Worm (Caenorhabditis elegans) whole organism, late embryonic: ENCODE data around the gene egl-17.
"Not testable (repeated sequence)": the region's sequence is repeated elsewhere in the genome, so short reads cannot be mapped to it uniquely, and the experiment has no call there.

Experiments
- C08G9.2 ChIP-seq: sonication (generic microtip); optimal IDR thresholded peaks from 2 replicates; lab custom pipeline; 2016; ENCODE audit warnings: mild to moderate bottlenecking, missing genetic modification characterization, moderate library complexity, missing compliant biosample characterization
- C38D4.7 ChIP-seq: fragments of 200-800 bp; sonication (Bioruptor generic); optimal IDR thresholded peaks from 2 replicates; lab custom pipeline; 2018; ENCODE audit warnings: mild to moderate bottlenecking, missing genetic modification characterization, moderate library complexity, missing compliant biosample characterization
- K02D7.2 ChIP-seq: sonication (generic microtip); optimal IDR thresholded peaks from 2 replicates; lab custom pipeline; 2017; ENCODE audit warnings: mild to moderate bottlenecking, missing genetic modification characterization, missing compliant biosample characterization
- K09A11.1 ChIP-seq: sonication (generic microtip); optimal IDR thresholded peaks from 2 replicates; lab custom pipeline; 2017; ENCODE audit warnings: antibody characterized with exemption, mild to moderate bottlenecking, missing genetic modification characterization, missing compliant biosample characterization; ENCODE audit not compliant: insufficient read depth
- T23F11.4 ChIP-seq: fragments of 200-800 bp; sonication (Bioruptor generic); optimal IDR thresholded peaks from 2 replicates; lab custom pipeline; 2018; ENCODE audit warnings: mild to moderate bottlenecking, missing genetic modification characterization, missing compliant biosample characterization
- Y22D7AL.16 ChIP-seq: sonication (generic microtip); optimal IDR thresholded peaks from 2 replicates; lab custom pipeline; 2016; ENCODE audit warnings: missing genetic modification characterization, missing compliant biosample characterization
- ama-1 ChIP-seq: fragments of 150-350 bp; optimal IDR thresholded peaks from 2 replicates; lab custom pipeline; 2014
- ceh-14 ChIP-seq: sonication (generic microtip); optimal IDR thresholded peaks from 2 replicates; lab custom pipeline; 2016; ENCODE audit warnings: missing genotype, missing genetic modification characterization, missing compliant biosample characterization
- ceh-2 ChIP-seq: sonication (generic microtip); optimal IDR thresholded peaks from 2 replicates; lab custom pipeline; 2016; ENCODE audit warnings: missing genotype, missing genetic modification characterization, missing compliant biosample characterization
- ceh-22 ChIP-seq: sonication (generic microtip); optimal IDR thresholded peaks from 2 replicates; lab custom pipeline; 2017; ENCODE audit warnings: missing biosample characterization, missing genetic modification characterization
- ceh-24 ChIP-seq: sonication (generic microtip); optimal IDR thresholded peaks from 2 replicates; lab custom pipeline; 2016; ENCODE audit warnings: mild to moderate bottlenecking, missing genetic modification characterization, missing compliant biosample characterization
- ceh-30 ChIP-seq: fragments of 150-350 bp; optimal IDR thresholded peaks from 2 replicates; lab custom pipeline; 2014; ENCODE audit warnings: missing biosample characterization, missing genetic modification characterization
- ceh-45 ChIP-seq: fragments of 200-800 bp; sonication (Bioruptor generic); IDR thresholded peaks from 2 replicates; pipeline ENCODE4 v1.3.6; 2022; ENCODE audit warnings: missing genetic modification reagents, missing genetic modification characterization, missing compliant biosample characterization
- ceh-48 ChIP-seq: sonication (generic microtip); optimal IDR thresholded peaks from 2 replicates; lab custom pipeline; 2016; ENCODE audit warnings: missing genetic modification characterization, inconsistent platforms, missing compliant biosample characterization
- ceh-6 ChIP-seq: fragments of 200-800 bp; sonication (Bioruptor generic); optimal IDR thresholded peaks from 2 replicates; lab custom pipeline; 2018; ENCODE audit warnings: mild to moderate bottlenecking, missing genetic modification characterization, missing compliant biosample characterization
- dmd-4 ChIP-seq: sonication (generic microtip); optimal IDR thresholded peaks from 2 replicates; lab custom pipeline; 2016; ENCODE audit warnings: borderline replicate concordance, missing genetic modification characterization, missing compliant biosample characterization
- elt-2 ChIP-seq: sonication (generic microtip); optimal IDR thresholded peaks from 2 replicates; lab custom pipeline; 2016; ENCODE audit warnings: missing genetic modification reagents, missing genetic modification characterization, missing compliant biosample characterization
- fax-1 ChIP-seq: sonication (generic microtip); optimal IDR thresholded peaks from 2 replicates; lab custom pipeline; 2016; ENCODE audit warnings: missing genotype, missing genetic modification characterization, missing compliant biosample characterization
- fkh-10 ChIP-seq: fragments of 150-350 bp; optimal IDR thresholded peaks from 2 replicates; lab custom pipeline; 2014; ENCODE audit warnings: missing biosample characterization, missing genetic modification reagents, missing genetic modification characterization
- gmeb-2 ChIP-seq: sonication (generic microtip); optimal IDR thresholded peaks from 2 replicates; lab custom pipeline; 2016; ENCODE audit warnings: missing genetic modification characterization, inconsistent platforms, missing compliant biosample characterization
- hlh-13 ChIP-seq: fragments of 200-800 bp; sonication (Bioruptor generic); optimal IDR thresholded peaks from 2 replicates; lab custom pipeline; 2018; ENCODE audit warnings: mild to moderate bottlenecking, missing genetic modification characterization, missing compliant biosample characterization
- hlh-30 ChIP-seq: sonication (generic microtip); optimal IDR thresholded peaks from 2 replicates; lab custom pipeline; 2017; ENCODE audit warnings: antibody characterized with exemption, missing genetic modification characterization, missing compliant biosample characterization; ENCODE audit not compliant: insufficient read depth
- hlh-6 ChIP-seq: sonication (generic microtip); optimal IDR thresholded peaks from 2 replicates; lab custom pipeline; 2016; ENCODE audit warnings: missing genotype, missing genetic modification characterization, missing compliant biosample characterization
- hlh-8 ChIP-seq: sonication (generic microtip); optimal IDR thresholded peaks from 2 replicates; lab custom pipeline; 2016; ENCODE audit warnings: missing genotype, missing genetic modification characterization, missing compliant biosample characterization
- madf-2 ChIP-seq: sonication (generic microtip); optimal IDR thresholded peaks from 2 replicates; lab custom pipeline; 2017; ENCODE audit warnings: missing genetic modification characterization, missing compliant biosample characterization
- mec-3 ChIP-seq: sonication (generic microtip); optimal IDR thresholded peaks from 2 replicates; lab custom pipeline; 2016; ENCODE audit warnings: borderline replicate concordance, missing genetic modification characterization, missing compliant biosample characterization
- nhr-11 ChIP-seq: fragments of 150-350 bp; optimal IDR thresholded peaks from 2 replicates; lab custom pipeline; 2014; ENCODE audit warnings: missing biosample characterization, missing genetic modification characterization
- odd-2 ChIP-seq: sonication (generic microtip); optimal IDR thresholded peaks from 2 replicates; lab custom pipeline; 2017; ENCODE audit warnings: antibody characterized with exemption, mild to moderate bottlenecking, missing genetic modification characterization, missing compliant biosample characterization
- pat-9 ChIP-seq: fragments of 200-800 bp; sonication (Bioruptor generic); optimal IDR thresholded peaks from 2 replicates; lab custom pipeline; 2018; ENCODE audit warnings: mild to moderate bottlenecking, missing genetic modification characterization, moderate library complexity, missing compliant biosample characterization
- pha-2 ChIP-seq: sonication (generic microtip); optimal IDR thresholded peaks from 2 replicates; lab custom pipeline; 2017; ENCODE audit warnings: mild to moderate bottlenecking, missing genetic modification characterization, missing compliant biosample characterization
- pha-4 ChIP-seq: fragments of 150-350 bp; optimal IDR thresholded peaks from 2 replicates; lab custom pipeline; 2018; ENCODE audit warnings: missing biosample characterization, missing genetic modification reagents, missing genetic modification characterization
- pqm-1 ChIP-seq: sonication (generic microtip); optimal IDR thresholded peaks from 2 replicates; lab custom pipeline; 2016; ENCODE audit warnings: missing genetic modification characterization, missing compliant biosample characterization
- pros-1 ChIP-seq: fragments of 150-350 bp; optimal IDR thresholded peaks from 2 replicates; lab custom pipeline; 2014; ENCODE audit warnings: missing biosample characterization, missing genetic modification reagents, missing genetic modification characterization
- ref-2 ChIP-seq: sonication (generic microtip); optimal IDR thresholded peaks from 2 replicates; lab custom pipeline; 2016; ENCODE audit warnings: missing genetic modification characterization, missing compliant biosample characterization
- sdc-2 ChIP-seq: sonication (generic microtip); optimal IDR thresholded peaks from 2 replicates; lab custom pipeline; 2016; ENCODE audit warnings: missing genotype, missing genetic modification characterization, missing compliant biosample characterization
- syd-9 ChIP-seq: sonication (generic microtip); optimal IDR thresholded peaks from 2 replicates; lab custom pipeline; 2016; ENCODE audit warnings: mild to moderate bottlenecking, missing genetic modification characterization, moderate library complexity, missing compliant biosample characterization
- ttx-3 ChIP-seq: sonication (generic microtip); optimal IDR thresholded peaks from 2 replicates; lab custom pipeline; 2016; ENCODE audit warnings: missing genetic modification reagents, missing genetic modification characterization, missing compliant biosample characterization
- unc-3 ChIP-seq, 2 experiments: fragments of 200-800 bp in 1 of 2; sonication (Bioruptor generic) in 1 of 2; sonication (generic microtip) in 1 of 2; conservative IDR thresholded peaks in 1 of 2; optimal IDR thresholded peaks in 1 of 2; 2 replicates each; pipeline versions ENCODE4 v1.3.6 to Lab custom; 2016 to 2022; ENCODE audit warnings: missing compliant biosample characterization in 2 of 2, missing genetic modification characterization in 2 of 2, missing genetic modification reagents in 1 of 2
- unc-42 ChIP-seq: sonication (generic microtip); optimal IDR thresholded peaks from 2 replicates; lab custom pipeline; 2016; ENCODE audit warnings: missing genotype, missing genetic modification characterization, missing compliant biosample characterization
- unc-55 ChIP-seq: sonication (generic microtip); optimal IDR thresholded peaks from 2 replicates; lab custom pipeline; 2017; ENCODE audit warnings: missing biosample characterization, missing genetic modification reagents, missing genetic modification characterization
- unc-86 ChIP-seq: sonication (generic microtip); optimal IDR thresholded peaks from 2 replicates; lab custom pipeline; 2016; ENCODE audit warnings: missing genetic modification characterization, missing compliant biosample characterization
- zip-5 ChIP-seq: sonication (generic microtip); optimal IDR thresholded peaks from 2 replicates; lab custom pipeline; 2016; ENCODE audit warnings: missing genetic modification characterization, missing compliant biosample characterization
- ztf-16 ChIP-seq: sonication (generic microtip); optimal IDR thresholded peaks from 2 replicates; lab custom pipeline; 2017; ENCODE audit warnings: missing genetic modification characterization, missing compliant biosample characterization

The egl-17 gene

DNA sequence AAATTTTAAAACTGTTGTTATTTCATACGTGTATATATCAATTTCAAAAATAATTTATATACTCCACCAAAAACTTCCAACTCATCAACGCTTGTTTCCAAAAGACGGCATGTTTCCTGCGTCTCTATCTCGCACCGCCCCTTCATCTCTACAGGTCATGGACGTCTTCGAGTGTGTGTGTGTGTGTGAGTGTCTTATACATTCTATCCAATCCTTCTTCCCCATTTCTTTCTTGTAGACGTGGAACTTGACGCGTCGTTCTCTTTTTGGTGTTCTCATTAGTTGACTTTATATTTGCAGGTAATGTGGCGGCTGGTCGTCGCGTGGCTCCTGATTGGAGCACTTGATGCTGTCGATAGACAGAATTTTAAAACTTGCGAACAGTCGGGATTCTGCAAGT is 29.1 kb upstream of the egl-17 start, which contains the start of gene aagr-4:
Gene aagr-4 (plus strand): TSS at position 301 of the 400 bp plus-strand sequence.
- TF ChIP-seq K09A11.1 (tag; lab: Kevin White, UChicago) (no peak), unc-42 (tag; lab: Kevin White, UChicago) (no peak), gmeb-2 (tag; lab: Kevin White, UChicago) (no peak), ref-2 (tag; lab: Kevin White, UChicago) (no peak), ceh-48 (no peak), fkh-10 (GFP tag; lab: Kevin White, UChicago) (no peak)
- TF ChIP-seq, all 69 proteins: peak for 0

DNA sequence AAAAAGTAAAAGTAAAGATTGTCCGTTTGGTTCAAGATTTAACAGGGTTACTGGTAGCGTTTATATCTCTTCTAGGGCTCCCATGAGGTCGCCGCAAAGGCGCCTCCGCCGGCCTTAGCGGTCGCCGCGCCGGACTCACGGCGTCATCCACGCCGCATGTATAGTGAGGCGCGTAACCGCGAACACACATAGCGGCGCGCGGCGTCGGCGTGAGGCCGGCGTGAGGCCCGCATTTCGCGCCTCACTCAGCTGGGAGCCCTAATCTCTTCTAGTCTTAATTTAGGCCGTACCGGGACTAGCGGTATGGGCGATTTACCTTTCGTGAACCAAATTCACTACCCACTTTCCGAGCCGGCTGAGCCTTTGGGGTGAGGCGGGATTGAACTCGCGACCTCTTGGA is 27.9 kb upstream of the egl-17 start:
- TF ChIP-seq ceh-48 (no peak), ref-2 (tag; lab: Kevin White, UChicago) (peak; percentile 13), elt-2 (no peak), Y22D7AL.16 (tag; lab: Kevin White, UChicago) (no peak)

DNA sequence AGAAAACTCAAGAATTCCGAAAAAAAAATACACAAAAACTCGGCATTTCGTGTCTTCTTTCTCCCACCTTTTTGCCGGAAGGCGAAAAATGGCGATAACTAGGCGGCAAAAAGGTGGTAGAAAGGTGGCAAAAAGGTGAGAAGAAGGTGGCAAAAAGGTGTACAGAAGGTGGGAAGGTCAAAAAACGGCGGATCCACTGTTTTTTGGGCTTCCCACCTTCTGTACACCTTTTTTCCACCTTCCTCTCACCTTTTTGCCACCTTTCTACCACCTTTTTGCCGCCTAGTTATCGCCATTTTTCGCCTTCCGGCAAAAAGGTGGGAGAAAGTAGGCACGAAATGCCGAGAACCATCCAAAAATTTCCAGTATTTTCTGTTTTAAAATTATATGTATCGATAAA is 23.6 kb upstream of the egl-17 start:
- TF ChIP-seq unc-3 (GFP tag; conservative IDR thresholded peaks at IDR 0.05; lab: Robert Waterston, UW): 0 out of 2 replicates have a peak, but pooled peaks have one; percentile 33
- TF ChIP-seq unc-3 (tag; optimal IDR thresholded peaks at IDR 0.05; lab: Kevin White, UChicago): not testable (repeated sequence)

DNA sequence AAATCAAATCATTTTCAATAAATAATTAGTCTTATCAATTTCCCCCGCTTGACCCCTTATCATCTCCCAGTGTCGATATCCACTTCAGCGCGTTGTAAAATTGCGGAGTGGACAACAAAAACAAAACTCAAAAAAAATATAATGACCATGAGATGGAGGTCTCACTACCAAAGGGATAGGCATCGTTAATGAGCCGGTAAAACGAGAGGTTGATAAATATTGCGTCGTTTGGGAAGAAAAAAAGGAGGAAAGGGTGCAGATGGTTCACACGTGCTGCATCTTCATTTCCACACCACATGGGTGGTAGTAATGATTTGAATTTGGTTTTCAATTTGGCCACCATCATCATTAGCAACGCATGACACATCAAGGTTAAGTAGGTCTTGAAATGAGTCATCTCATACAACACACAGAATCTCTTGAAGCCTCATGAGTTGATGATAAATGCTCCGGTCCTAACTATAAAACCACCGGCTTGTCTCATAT is 22.1 kb upstream of the egl-17 start:
- TF ChIP-seq pha-2 (tag; lab: Kevin White, UChicago) (no peak), hlh-8 (tag; lab: Kevin White, UChicago) (peak; percentile 2), elt-2 (peak; percentile 12)

DNA sequence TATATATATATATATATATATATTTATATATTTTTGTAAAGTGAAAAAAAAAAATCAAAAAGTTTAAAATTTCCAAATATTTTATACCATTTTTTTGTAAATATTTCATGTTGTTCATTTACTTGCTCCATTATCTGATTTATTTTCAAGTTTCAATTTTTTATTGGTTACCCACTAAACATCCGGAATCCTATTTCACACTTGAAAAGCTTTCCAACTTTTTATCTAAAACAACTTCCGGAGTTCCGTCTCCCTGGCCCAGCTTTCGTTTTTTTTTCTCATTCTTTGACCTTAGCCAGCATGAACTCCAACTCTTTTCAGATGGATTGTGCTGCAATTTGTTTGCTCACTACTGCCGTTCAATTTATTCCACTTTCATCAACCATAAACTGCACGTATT is 13.2 kb upstream of the egl-17 start, which contains the start of gene F38G1.3:
Gene F38G1.3 (plus strand): TSS at position 301 of the 400 bp plus-strand sequence.
- TF ChIP-seq unc-86: no peak
- TF ChIP-seq ceh-45: no peak
- no peak for TF ChIP-seq C38D4.7 (GFP tag; lab: Kevin White, UChicago)
- TF ChIP-seq hlh-6 (tag; lab: Kevin White, UChicago): no peak
- no peak for TF ChIP-seq gmeb-2 (tag; lab: Kevin White, UChicago)
- TF ChIP-seq hlh-13 (GFP tag; lab: Kevin White, UChicago): no peak
- TF ChIP-seq ceh-6: no peak
- no peak for TF ChIP-seq ceh-30 (tag; lab: Kevin White, UChicago)
- TF ChIP-seq K02D7.2 (tag; lab: Kevin White, UChicago): no peak
- no peak for TF ChIP-seq dmd-4 (tag; lab: Kevin White, UChicago)
- no peak for TF ChIP-seq madf-2 (tag; lab: Kevin White, UChicago)
- no peak for TF ChIP-seq ttx-3 (tag; lab: Kevin White, UChicago)
- TF ChIP-seq fax-1 (tag; lab: Kevin White, UChicago): no peak
- no peak for TF ChIP-seq C08G9.2
- no peak for TF ChIP-seq ama-1 (lab: Kevin White, UChicago)
- TF ChIP-seq hlh-30: no peak
- no peak for TF ChIP-seq pat-9 (tag; lab: Kevin White, UChicago)
- TF ChIP-seq ceh-2 (tag; lab: Kevin White, UChicago): no peak
- TF ChIP-seq pqm-1 (tag; lab: Kevin White, UChicago): no peak

DNA sequence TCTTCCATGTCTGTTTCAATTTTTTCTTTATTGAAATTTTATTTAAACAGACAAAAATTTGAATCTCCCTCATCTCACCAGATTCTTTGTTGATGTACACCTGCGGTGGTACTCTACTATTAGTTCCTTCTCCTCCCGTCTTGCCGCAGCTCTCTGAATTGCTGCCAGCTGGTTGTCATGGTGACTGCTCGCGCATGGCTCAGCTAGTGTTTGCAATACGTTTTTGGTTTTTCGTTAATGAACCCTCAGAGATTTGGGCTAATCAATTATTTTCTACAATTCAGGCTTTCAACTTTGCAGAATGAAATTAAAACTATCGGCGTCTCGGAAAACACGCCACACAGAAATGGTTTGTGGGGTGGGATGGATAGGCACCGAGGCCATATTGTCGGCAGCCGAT is 8.3 kb upstream of the egl-17 start, which contains the start of gene che-2:
Gene che-2 (plus strand): TSS at position 301 of the 400 bp plus-strand sequence.
- TF ChIP-seq unc-86 (no peak), pros-1 (tag; lab: Kevin White, UChicago) (no peak), T23F11.4 (GFP tag; lab: Kevin White, UChicago) (no peak), pha-4 (tag; lab: Kevin White, UChicago) (no peak), sdc-2 (tag; lab: Kevin White, UChicago) (no peak), ztf-16 (tag; lab: Kevin White, UChicago) (no peak), ceh-45 (no peak), ceh-24 (tag; lab: Kevin White, UChicago) (no peak), nhr-11 (no peak), odd-2 (no peak), zip-5 (tag; lab: Kevin White, UChicago) (no peak), ceh-14 (tag; lab: Kevin White, UChicago) (no peak), syd-9 (tag; lab: Kevin White, UChicago) (no peak), ceh-22 (no peak), elt-2 (no peak), K09A11.1 (tag; lab: Kevin White, UChicago) (no peak), mec-3 (tag; lab: Kevin White, UChicago) (no peak), unc-55 (GFP tag; lab: Kevin White, UChicago) (no peak)
